Fruit fly (Drosophila melanogaster): ENCODE measurements around the gene Spp.
A peak's percentile ranks its signal among the peaks of the same experiment; 100 is the strongest.

Spp gene

DNA sequence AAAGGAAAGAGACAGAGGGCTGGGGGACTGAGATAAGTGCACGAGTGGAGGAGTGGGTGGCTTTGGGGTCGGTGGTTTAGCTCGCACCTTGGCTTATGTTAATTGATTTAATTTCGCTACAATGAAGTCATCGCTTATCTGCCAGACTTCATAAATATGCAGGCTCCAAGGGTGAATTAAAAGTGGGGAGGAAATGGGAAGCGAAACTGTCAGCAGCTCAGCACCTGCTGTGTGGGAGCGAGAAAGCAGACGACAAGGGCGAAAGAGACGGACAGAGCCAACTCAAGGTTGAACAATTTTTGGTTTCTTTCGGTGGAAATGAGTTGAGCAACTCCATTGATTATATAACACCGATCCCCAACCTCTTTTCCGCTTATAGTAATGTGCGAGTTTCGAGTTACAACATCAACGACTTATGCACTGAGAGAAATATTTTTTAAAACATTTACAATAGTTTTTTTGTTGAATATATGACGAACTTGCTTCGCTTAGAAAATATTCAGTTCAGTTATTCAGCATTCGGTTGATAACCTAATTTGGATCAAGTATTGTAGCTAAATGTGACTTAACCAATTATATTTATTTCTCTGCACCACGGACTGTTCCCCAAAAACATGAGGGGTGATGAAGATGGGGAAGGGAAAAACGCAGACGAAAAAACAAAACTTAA, 24.0 kb downstream of the Spp start (continued):
- TF ChIP-seq CG11504 (tag; optimal IDR thresholded peaks at IDR 0.05) (peak; percentile 95), CG17802 (tag; optimal IDR thresholded peaks at IDR 0.05) (no peak), Tbp (GFP tag; optimal IDR thresholded peaks at IDR 0.05) (no peak), prd (optimal IDR thresholded peaks at IDR 0.05) (no peak), prd (GFP tag; IDR thresholded peaks at IDR 0.05) (peak; percentile 87), fu2 (GFP tag; optimal IDR thresholded peaks at IDR 0.05) (peak; percentile 27), bowl (GFP tag; IDR thresholded peaks at IDR 0.05) (peak; percentile 60; the same call in 1 of the 2 replicates), cg (GFP tag; optimal IDR thresholded peaks at IDR 0.05) (no peak), Dad (GFP tag; optimal IDR thresholded peaks at IDR 0.05) (peak; percentile 77), peb (GFP tag; IDR thresholded peaks at IDR 0.05) (peak; percentile 68), nom (GFP tag; optimal IDR thresholded peaks at IDR 0.05) (no peak), slp2 (GFP tag; optimal IDR thresholded peaks at IDR 0.05) (peak; percentile 64), chinmo (GFP tag; IDR thresholded peaks at IDR 0.05; ENCODE audit: partially characterized antibody) (peak; percentile 70; the same call in 1 of the 4 replicates), Sin3A (optimal IDR thresholded peaks at IDR 0.05) (no peak), ind (GFP tag; optimal IDR thresholded peaks at IDR 0.05) (peak; percentile 57), Max (GFP tag; optimal IDR thresholded peaks at IDR 0.05) (peak; percentile 79), CG32532 (GFP tag; IDR thresholded peaks at IDR 0.05) (peak; percentile 53), scrt (GFP tag; optimal IDR thresholded peaks at IDR 0.05) (peak; percentile 35), CG7745 (tag; optimal IDR thresholded peaks at IDR 0.05) (no peak), cwo (GFP tag; optimal IDR thresholded peaks at IDR 0.05) (peak; percentile 39), tio (GFP tag; optimal IDR thresholded peaks at IDR 0.05) (peak; percentile 80), sisA (GFP tag; IDR thresholded peaks at IDR 0.05) (peak; percentile 88), Dip2 (GFP tag; IDR thresholded peaks at IDR 0.05) (no peak), lola (GFP tag; optimal IDR thresholded peaks at IDR 0.05) (peak in 1 of 3 experiments; percentile 93), CG31224 (GFP tag; IDR thresholded peaks at IDR 0.05) (peak; percentile 27; the same call in 1 of the 2 replicates), aop (GFP tag; IDR thresholded peaks at IDR 0.05) (peak; percentile 44; the same call in 1 of the 2 replicates), sens (GFP tag) (peak; percentile 99), CG11695 (GFP tag; IDR thresholded peaks at IDR 0.05) (peak; percentile 87), Nf-YB (GFP tag; optimal IDR thresholded peaks at IDR 0.05) (peak; percentile 75), CG10321 (GFP tag; IDR thresholded peaks at IDR 0.05) (no peak), CG4854 (GFP tag; optimal IDR thresholded peaks at IDR 0.05) (peak; percentile 79), nau (GFP tag; optimal IDR thresholded peaks at IDR 0.05) (peak; percentile 75), CG14441 (GFP tag; IDR thresholded peaks at IDR 0.05) (peak; percentile 87), CG11093 (GFP tag; IDR thresholded peaks at IDR 0.05) (peak; percentile 70; the same call in 2 of the 3 replicates), CG4424 (GFP tag; optimal IDR thresholded peaks at IDR 0.05) (peak; percentile 77), dimm (GFP tag; IDR thresholded peaks at IDR 0.05) (0 out of 2 replicates have a peak, but pooled peaks have one; percentile 34), Sry-δ (GFP tag; optimal IDR thresholded peaks at IDR 0.05) (peak; percentile 49), Hr39 (optimal IDR thresholded peaks at IDR 0.05) (no peak), tx (GFP tag; optimal IDR thresholded peaks at IDR 0.05) (peak; percentile 73), ro (GFP tag; IDR thresholded peaks at IDR 0.05) (peak; percentile 78; the same call in 1 of the 2 replicates), CG7839 (tag; optimal IDR thresholded peaks at IDR 0.05) (peak; percentile 92), CG15479 (GFP tag; optimal IDR thresholded peaks at IDR 0.05) (no peak), gsb-n (tag; optimal IDR thresholded peaks at IDR 0.05) (peak; percentile 94), sna (GFP tag; IDR thresholded peaks at IDR 0.05; ENCODE audit: partially characterized antibody) (no peak), H15 (GFP tag; IDR thresholded peaks at IDR 0.05) (peak; percentile 80; the same call in 2 of the 3 replicates), CG5245 (GFP tag; optimal IDR thresholded peaks at IDR 0.05) (peak; percentile 81), NC2β (GFP tag; optimal IDR thresholded peaks at IDR 0.05) (peak; percentile 74), CG18262 (tag; optimal IDR thresholded peaks at IDR 0.05) (peak; percentile 91), sqz (GFP tag; optimal IDR thresholded peaks at IDR 0.05) (no peak), crc (GFP tag; optimal IDR thresholded peaks at IDR 0.05) (peak; percentile 44), CG16815 (GFP tag; optimal IDR thresholded peaks at IDR 0.05) (peak; percentile 73)

Measured in whole organism, embryonic.